Worm (Caenorhabditis elegans): Measurements from ENCODE around the gene rsp-4.

rsp-4 gene

DNA sequence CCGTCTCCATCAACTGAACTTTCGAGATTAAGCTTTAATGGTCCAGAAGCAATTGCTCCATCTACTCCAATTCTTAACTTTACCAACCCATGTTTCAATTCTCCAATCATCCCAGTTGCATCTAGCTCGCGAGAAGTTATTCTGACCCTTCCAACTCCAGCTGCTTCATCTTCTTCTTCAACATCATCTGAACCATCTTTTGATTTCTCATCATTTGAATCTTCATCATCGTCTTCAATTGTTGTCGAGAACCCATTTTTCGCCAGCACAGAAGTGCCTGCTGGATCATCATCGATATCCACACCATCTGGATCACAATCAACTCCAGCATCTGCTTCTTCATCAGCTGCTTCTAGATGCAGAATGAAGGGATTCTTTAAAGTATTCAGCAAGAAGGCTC lies 49.1 kb downstream of the rsp-4 start:
- TF ChIP-seq ceh-13 (GFP tag; optimal IDR thresholded peaks at IDR 0.05) (no peak), aly-1 (tag; optimal IDR thresholded peaks at IDR 0.05) (no peak), scrt-1 (GFP tag; IDR thresholded peaks at IDR 0.05) (no peak), hnd-1 (tag; optimal IDR thresholded peaks at IDR 0.05) (no peak), tbx-11 (GFP tag; IDR thresholded peaks at IDR 0.05) (no peak), ceh-36 (tag; optimal IDR thresholded peaks at IDR 0.05) (no peak), sea-1 (GFP tag; conservative IDR thresholded peaks at IDR 0.05) (no peak), B0310.2 (tag; optimal IDR thresholded peaks at IDR 0.05) (no peak), tbx-37 (GFP tag; conservative IDR thresholded peaks at IDR 0.05) (no peak), tra-4 (tag; optimal IDR thresholded peaks at IDR 0.05) (no peak), flt-1 (GFP tag; IDR thresholded peaks at IDR 0.05) (no peak), pes-1 (GFP tag; IDR thresholded peaks at IDR 0.05) (no peak), ets-7 (tag; optimal IDR thresholded peaks at IDR 0.05) (no peak)

DNA sequence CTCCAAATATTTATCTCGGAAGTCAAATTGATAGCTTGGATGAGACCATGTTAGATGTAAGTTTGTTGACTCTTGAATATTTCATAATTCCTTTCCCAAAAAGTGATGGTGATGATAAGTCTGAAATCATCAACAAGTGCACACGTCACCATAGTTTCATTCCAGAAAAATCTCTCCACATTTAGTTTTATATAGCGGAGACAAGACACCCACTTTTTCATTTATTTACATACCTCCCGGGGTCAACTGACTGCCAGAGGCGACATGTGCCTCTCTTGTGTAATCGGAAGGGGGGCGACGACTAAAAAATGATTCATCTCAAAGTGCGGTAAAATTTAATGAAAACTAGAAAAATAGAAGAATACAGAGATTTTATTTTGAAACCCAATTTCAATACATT lies 50.3 kb downstream of the rsp-4 start:
- TF ChIP-seq ama-1 (optimal IDR thresholded peaks at IDR 0.05) (no peak), hmg-4 (GFP tag; optimal IDR thresholded peaks at IDR 0.05) (no peak), ets-7 (tag; optimal IDR thresholded peaks at IDR 0.05) (no peak), pes-1 (GFP tag; IDR thresholded peaks at IDR 0.05) (no peak), tbx-11 (GFP tag; IDR thresholded peaks at IDR 0.05) (no peak), aly-1 (tag; optimal IDR thresholded peaks at IDR 0.05) (no peak), ceh-13 (GFP tag; optimal IDR thresholded peaks at IDR 0.05) (no peak), scrt-1 (GFP tag; IDR thresholded peaks at IDR 0.05) (no peak), B0310.2 (tag; optimal IDR thresholded peaks at IDR 0.05) (no peak), tbx-37 (GFP tag; conservative IDR thresholded peaks at IDR 0.05) (no peak), tra-4 (tag; optimal IDR thresholded peaks at IDR 0.05) (no peak), hmbx-1 (tag; optimal IDR thresholded peaks at IDR 0.05) (no peak), flt-1 (GFP tag; IDR thresholded peaks at IDR 0.05) (no peak), hnd-1 (tag; optimal IDR thresholded peaks at IDR 0.05) (no peak)

ce11 chrII:5337495-5337840 lies 51.2 kb downstream of the rsp-4 start:
- no peak for TF ChIP-seq tra-4 (tag; optimal IDR thresholded peaks at IDR 0.05)
- TF ChIP-seq hmbx-1 (tag; optimal IDR thresholded peaks at IDR 0.05) = no peak
- TF ChIP-seq ama-1 (optimal IDR thresholded peaks at IDR 0.05) = no peak
- TF ChIP-seq F13C5.2 (tag; optimal IDR thresholded peaks at IDR 0.05) = no peak
- TF ChIP-seq tbx-37 (GFP tag; conservative IDR thresholded peaks at IDR 0.05) = no peak
- TF ChIP-seq pes-1 (GFP tag; IDR thresholded peaks at IDR 0.05) = no peak
- TF ChIP-seq aly-1 (tag; optimal IDR thresholded peaks at IDR 0.05) = no peak
- no peak for TF ChIP-seq hnd-1 (tag; optimal IDR thresholded peaks at IDR 0.05)
- no peak for TF ChIP-seq flt-1 (GFP tag; IDR thresholded peaks at IDR 0.05)
- no peak for TF ChIP-seq ceh-36 (tag; optimal IDR thresholded peaks at IDR 0.05)
- no peak for TF ChIP-seq ets-7 (tag; optimal IDR thresholded peaks at IDR 0.05)
- no peak for TF ChIP-seq hmg-4 (GFP tag; optimal IDR thresholded peaks at IDR 0.05)
